Fruit fly (Drosophila melanogaster): ENCODE results near the gene Ddx56.

Gene Ddx56

DNA sequence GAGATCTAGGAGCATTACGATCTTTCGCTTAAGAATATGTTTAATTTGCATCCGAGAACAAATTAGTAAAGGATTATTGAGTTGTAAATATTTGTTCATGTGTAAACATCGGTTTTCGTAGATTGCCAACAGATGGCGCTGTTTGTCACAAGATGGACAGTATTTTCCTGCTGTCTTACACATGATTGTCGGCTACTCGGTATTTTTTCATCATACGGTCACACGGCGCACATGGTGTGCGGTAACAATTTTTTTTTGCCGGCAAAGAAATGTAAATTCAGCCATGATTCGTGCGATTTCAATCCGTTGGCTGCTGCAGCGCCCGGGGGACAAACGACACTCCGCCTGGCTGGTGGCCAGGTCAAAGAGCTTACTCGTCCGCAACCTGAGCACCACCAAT, 24.9 kb downstream of the Ddx56 start, which contains the start of the genes bbx and waw:
bbx (plus strand) TSS at position 151 of the 400 bp plus-strand sequence.
waw (plus strand) TSS at position 151 of the 400 bp plus-strand sequence.
- no peak for TF ChIP-seq CG17801 (GFP tag; optimal IDR thresholded peaks at IDR 0.05; ENCODE audit: partially characterized antibody)

DNA sequence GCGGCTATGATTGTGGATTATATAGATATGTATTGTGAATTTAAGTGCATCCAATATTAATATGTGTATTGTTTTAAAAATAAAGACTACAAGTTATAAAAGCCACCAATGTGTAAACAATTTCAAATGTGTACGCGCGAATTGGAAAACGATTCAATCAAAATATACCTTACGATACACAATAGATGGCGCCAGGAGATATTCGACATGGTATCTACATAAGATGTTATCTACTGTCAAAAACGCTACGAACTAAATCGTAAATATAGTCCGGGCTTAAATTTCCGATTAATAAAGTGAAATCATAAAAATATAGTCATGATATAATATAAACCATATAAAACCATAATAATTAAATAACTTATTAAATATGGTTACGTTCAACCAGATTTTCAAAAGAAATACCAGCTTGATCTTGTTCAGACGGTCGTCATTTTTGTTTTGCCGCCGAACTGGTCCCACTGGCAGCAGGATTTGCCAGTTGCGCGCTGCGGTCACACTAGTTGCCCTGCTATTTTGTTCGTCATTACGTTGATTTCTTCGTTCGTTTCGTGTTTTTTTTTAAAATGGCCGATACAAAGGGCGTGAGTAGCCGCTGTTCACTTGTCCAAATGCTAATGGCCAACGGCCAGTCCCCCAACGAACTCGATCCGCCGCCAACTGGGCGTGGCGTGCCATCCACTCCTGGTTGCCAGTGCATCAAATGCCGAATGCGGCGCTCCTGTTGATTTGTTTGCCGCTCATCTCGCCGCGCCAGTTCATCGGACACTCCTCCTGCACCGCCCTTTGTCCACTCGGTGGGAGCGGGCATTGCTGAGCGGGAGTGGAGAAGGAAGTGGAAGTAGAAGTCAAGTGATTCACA, 29.7 kb downstream of the Ddx56 start, which contains the start of gene Septin1:
Septin1 (plus strand) TSS at position 477 of the 862 bp plus-strand sequence.
- no peak for TF ChIP-seq CG17801 (GFP tag; optimal IDR thresholded peaks at IDR 0.05; ENCODE audit: partially characterized antibody)

- no peak for TF ChIP-seq CG17801 (GFP tag; optimal IDR thresholded peaks at IDR 0.05; ENCODE audit: partially characterized antibody)
Observed at dm6 chrX:21353541-21353940, 34.2 kb downstream of the Ddx56 start.

- no peak for TF ChIP-seq CG17801 (GFP tag; optimal IDR thresholded peaks at IDR 0.05; ENCODE audit: partially characterized antibody)
Observed at dm6 chrX:21351210-21351824, 36.4 kb downstream of the Ddx56 start.

DNA sequence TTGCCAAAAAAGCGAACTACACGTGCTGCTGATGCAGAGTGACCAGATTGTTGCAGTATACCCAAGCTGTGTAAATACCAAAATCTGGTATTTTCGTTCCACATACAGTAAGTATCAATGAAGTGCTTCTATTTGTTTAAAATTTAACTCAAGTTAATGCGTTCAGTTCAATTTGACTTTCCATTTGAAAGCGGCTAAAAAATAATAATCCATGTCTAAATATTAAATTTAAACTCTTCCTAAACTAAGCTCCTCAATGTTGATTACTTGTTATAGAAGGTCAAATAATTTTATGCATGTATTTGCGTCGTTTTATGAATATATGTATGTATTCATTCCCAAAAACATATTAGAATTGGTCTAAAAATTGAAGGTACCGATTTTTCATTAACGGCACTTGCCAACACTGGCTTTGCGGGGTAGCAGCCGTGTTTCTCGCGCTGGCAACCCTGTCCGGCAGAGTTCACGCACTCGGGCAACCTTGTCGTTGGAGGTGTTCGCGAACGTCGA, 37.9 kb downstream of the Ddx56 start, which contains the start of the genes peng and sol:
peng (minus strand) TSS at position 44 of the 510 bp plus-strand sequence.
sol (plus strand) TSS at position 481 of the 510 bp plus-strand sequence.
- TF ChIP-seq CG17801 (GFP tag; optimal IDR thresholded peaks at IDR 0.05; ENCODE audit: partially characterized antibody) = peak; percentile 56

DNA sequence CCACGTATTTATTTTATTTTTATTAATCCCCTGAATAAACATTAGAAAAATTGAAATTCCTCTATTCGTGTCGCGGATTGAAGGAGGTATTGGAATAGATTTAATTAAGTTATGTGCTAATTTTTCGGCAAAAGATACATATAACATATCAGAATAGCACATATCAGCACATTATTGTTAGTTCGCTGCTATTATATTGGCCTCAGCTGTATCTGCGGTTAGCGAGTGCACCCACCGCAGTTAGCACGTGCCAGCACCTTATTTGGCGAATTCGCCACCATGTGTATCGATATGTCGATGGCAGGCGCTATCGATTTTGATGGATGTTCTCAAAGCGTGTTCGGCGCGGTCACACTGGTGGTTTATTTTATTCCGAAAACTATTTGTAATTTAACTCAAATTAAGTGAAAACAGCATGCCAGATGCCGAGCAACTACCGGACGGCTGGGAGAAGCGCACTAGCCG, 42.7 kb downstream of the Ddx56 start, which contains the start of gene dod:
dod (plus strand) TSS at position 323 of the 465 bp plus-strand sequence.
- peak; percentile 56 for TF ChIP-seq CG17801 (GFP tag; optimal IDR thresholded peaks at IDR 0.05; ENCODE audit: partially characterized antibody)

- TF ChIP-seq CG17801 (GFP tag; optimal IDR thresholded peaks at IDR 0.05; ENCODE audit: partially characterized antibody) = peak; percentile 95
Observed at dm6 chrX:21339476-21339931, 48.2 kb downstream of the Ddx56 start, which contains the start of the genes tty and fliI. tty (minus strand) TSS chrX:21339676. fliI (plus strand) TSS chrX:21339741.

DNA sequence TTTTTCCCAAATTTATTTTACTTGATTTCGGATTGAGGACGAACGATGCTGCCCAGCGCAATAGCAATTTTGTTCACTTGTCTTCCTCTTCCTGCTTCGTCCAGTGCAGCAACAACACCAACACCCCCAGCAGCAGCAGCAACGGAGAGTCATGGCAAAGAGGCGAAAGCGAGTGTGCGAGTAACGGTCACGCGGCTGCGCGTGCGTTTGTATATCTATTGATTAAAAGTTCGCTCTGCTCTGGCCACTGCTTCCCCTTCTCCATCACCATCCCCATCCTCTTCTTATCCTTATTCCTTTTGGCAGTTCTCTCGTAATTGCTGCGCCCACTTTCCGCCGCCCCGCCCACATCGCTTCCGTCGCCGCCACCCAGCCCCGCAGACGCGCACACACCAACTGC, 49.6 kb downstream of the Ddx56 start:
- TF ChIP-seq CG17801 (GFP tag; optimal IDR thresholded peaks at IDR 0.05; ENCODE audit: partially characterized antibody) = no peak

DNA sequence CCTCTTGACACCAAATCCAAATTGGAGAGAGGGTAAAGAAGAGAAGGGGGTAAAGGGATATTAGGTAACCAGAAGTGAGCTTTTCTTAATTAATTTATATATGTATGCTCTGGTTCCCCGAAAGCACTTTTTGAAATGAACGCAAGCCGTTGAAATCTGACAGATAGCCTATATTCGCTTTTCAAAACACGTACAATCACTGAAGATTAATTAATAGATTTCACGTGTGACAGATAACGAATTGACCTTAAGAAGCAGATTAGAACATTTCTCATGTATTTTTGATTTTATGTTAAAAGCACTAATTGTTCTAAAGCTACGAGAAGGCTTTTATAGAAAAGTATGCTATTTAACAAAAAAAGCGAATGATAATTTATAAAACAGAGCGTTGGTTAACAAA, 50.7 kb downstream of the Ddx56 start:
- TF ChIP-seq CG17801 (GFP tag; optimal IDR thresholded peaks at IDR 0.05; ENCODE audit: partially characterized antibody) = no peak

All from ovary, adult (tissue).